Worm (Caenorhabditis elegans) whole organism, L1 larva: ENCODE results near the gene F13H10.5.

Source experiments
- C16A3.4 ChIP-seq: fragments of 150-350 bp; optimal IDR thresholded peaks from 2 replicates; lab custom pipeline; 2014; ENCODE audit warnings: missing biosample characterization, missing genetic modification characterization
- F16B12.6 ChIP-seq: fragments of 150-350 bp; optimal IDR thresholded peaks from 2 replicates; lab custom pipeline; 2014; ENCODE audit warnings: missing biosample characterization, missing genetic modification characterization
- Y116A8C.19 ChIP-seq: sonication (generic microtip); optimal IDR thresholded peaks from 2 replicates; lab custom pipeline; 2016; ENCODE audit warnings: missing compliant biosample characterization, missing genetic modification characterization, borderline replicate concordance
- aha-1 ChIP-seq: fragments of 150-350 bp; optimal IDR thresholded peaks from 2 replicates; lab custom pipeline; 2014; ENCODE audit warnings: missing biosample characterization, missing genetic modification characterization
- aly-2 ChIP-seq: fragments of 150-350 bp; optimal IDR thresholded peaks from 2 replicates; lab custom pipeline; 2014; ENCODE audit warnings: missing biosample characterization, missing genetic modification characterization
- blmp-1 ChIP-seq: fragments of 150-350 bp; optimal IDR thresholded peaks from 2 replicates; lab custom pipeline; 2014; ENCODE audit warnings: missing biosample characterization, missing genetic modification characterization
- ceh-82 ChIP-seq, 3 experiments: fragments of 150-350 bp in 1 of 3; sonication (generic microtip) in 2 of 3; optimal IDR thresholded peaks; 2 replicates each; lab custom pipeline; 2014 to 2017; ENCODE audit warnings: missing biosample characterization in 3 of 3, missing genetic modification characterization in 3 of 3
- ceh-90 ChIP-seq: sonication (generic microtip); optimal IDR thresholded peaks from 2 replicates; lab custom pipeline; 2016; ENCODE audit warnings: missing genetic modification characterization, missing compliant biosample characterization
- dsc-1 ChIP-seq: sonication (generic microtip); optimal IDR thresholded peaks from 2 replicates; lab custom pipeline; 2016; ENCODE audit warnings: mild to moderate bottlenecking, missing genetic modification characterization, missing compliant biosample characterization
- efl-1 ChIP-seq, 4 experiments: fragments of 150-350 bp; optimal IDR thresholded peaks in 3 of 4; peaks in 1 of 4; 1 replicate in 1 of 4; 2 replicates in 3 of 4; lab custom pipeline; 2014; ENCODE audit warnings: missing biosample characterization in 2 of 4, missing genetic modification characterization in 2 of 4, missing genetic modification reagents in 2 of 4
- egl-13 ChIP-seq: sonication (generic microtip); optimal IDR thresholded peaks from 2 replicates; lab custom pipeline; 2016; ENCODE audit warnings: missing genotype, missing genetic modification reagents, missing genetic modification characterization, missing compliant biosample characterization
- elt-2 ChIP-seq: sonication (generic microtip); optimal IDR thresholded peaks from 2 replicates; lab custom pipeline; 2016; ENCODE audit warnings: missing genetic modification characterization, mild to moderate bottlenecking, inconsistent platforms, missing compliant biosample characterization, missing genetic modification reagents
- hlh-17 ChIP-seq: fragments of 200-800 bp; sonication (Bioruptor generic); optimal IDR thresholded peaks from 2 replicates; lab custom pipeline; 2018; ENCODE audit warnings: missing genetic modification characterization, mild to moderate bottlenecking, missing compliant biosample characterization, moderate library complexity, borderline replicate concordance
- hlh-4 ChIP-seq: sonication (generic microtip); optimal IDR thresholded peaks from 2 replicates; lab custom pipeline; 2016; ENCODE audit warnings: mild to moderate bottlenecking, missing genetic modification characterization, missing compliant biosample characterization
- hpl-2 ChIP-seq: fragments of 150-350 bp; optimal IDR thresholded peaks from 2 replicates; lab custom pipeline; 2014; ENCODE audit warnings: missing biosample characterization, missing genetic modification reagents, missing genetic modification characterization
- irx-1 ChIP-seq: sonication (generic microtip); optimal IDR thresholded peaks from 2 replicates; lab custom pipeline; 2016; ENCODE audit warnings: missing genetic modification characterization, missing compliant biosample characterization
- jun-1 ChIP-seq: fragments of 150-350 bp; optimal IDR thresholded peaks from 2 replicates; lab custom pipeline; 2014; ENCODE audit warnings: missing biosample characterization, missing genetic modification reagents, missing genetic modification characterization
- lin-35 ChIP-seq, 2 experiments: fragments of 150-350 bp; optimal IDR thresholded peaks; 2 replicates each; lab custom pipeline; 2014; ENCODE audit warnings: missing biosample characterization in 2 of 2, missing genetic modification characterization in 2 of 2, missing genetic modification reagents in 2 of 2
- lir-3 ChIP-seq: sonication (generic microtip); optimal IDR thresholded peaks from 2 replicates; lab custom pipeline; 2016; ENCODE audit warnings: mild to moderate bottlenecking, missing genetic modification characterization, moderate library complexity, missing compliant biosample characterization; ENCODE audit not compliant: poor library complexity
- lsy-2 ChIP-seq, 2 experiments: fragments of 150-350 bp; optimal IDR thresholded peaks; 2 replicates each; lab custom pipeline; 2014; ENCODE audit warnings: missing biosample characterization in 2 of 2, missing genetic modification characterization in 2 of 2
- mab-9 ChIP-seq: fragments of 200-800 bp; sonication (Bioruptor generic); IDR thresholded peaks from 2 replicates; pipeline ENCODE4 v1.3.6; 2022; ENCODE audit warnings: missing genetic modification reagents, missing genetic modification characterization, missing compliant biosample characterization
- mdl-1 ChIP-seq, 2 experiments: fragments of 150-350 bp; optimal IDR thresholded peaks; 2 replicates each; lab custom pipeline; 2014 to 2017; ENCODE audit warnings: missing biosample characterization in 2 of 2, missing genetic modification characterization in 2 of 2, inconsistent platforms in 1 of 2
- mep-1 ChIP-seq: fragments of 150-350 bp; optimal IDR thresholded peaks from 2 replicates; lab custom pipeline; 2014; ENCODE audit warnings: missing biosample characterization, missing genetic modification characterization
- nhr-12 ChIP-seq: sonication (generic microtip); optimal IDR thresholded peaks from 2 replicates; lab custom pipeline; 2017; ENCODE audit warnings: missing biosample characterization, missing genetic modification characterization
- nhr-20 ChIP-seq: sonication (generic microtip); optimal IDR thresholded peaks from 2 replicates; lab custom pipeline; 2016; ENCODE audit warnings: mild to moderate bottlenecking, missing genetic modification characterization, missing compliant biosample characterization
- nhr-237 ChIP-seq: fragments of 150-350 bp; optimal IDR thresholded peaks from 2 replicates; lab custom pipeline; 2014; ENCODE audit warnings: missing biosample characterization, missing genetic modification characterization
- nhr-71 ChIP-seq: sonication (generic microtip); optimal IDR thresholded peaks from 2 replicates; lab custom pipeline; 2016; ENCODE audit warnings: mild to moderate bottlenecking, missing genetic modification characterization, moderate library complexity, missing compliant biosample characterization
- nhr-84 ChIP-seq: sonication (generic microtip); optimal IDR thresholded peaks from 2 replicates; lab custom pipeline; 2017; ENCODE audit warnings: missing biosample characterization, missing genetic modification characterization
- nhr-85 ChIP-seq: sonication (generic microtip); peaks from one replicate; lab custom pipeline; 2016; ENCODE audit warnings: missing genetic modification characterization, inconsistent platforms, missing compliant biosample characterization
- nhr-90 ChIP-seq: sonication (generic microtip); optimal IDR thresholded peaks from 2 replicates; lab custom pipeline; 2016; ENCODE audit warnings: mild to moderate bottlenecking, missing genetic modification characterization, missing compliant biosample characterization; ENCODE audit not compliant: poor library complexity
- pax-3 ChIP-seq: fragments of 200-800 bp; sonication (Bioruptor generic); optimal IDR thresholded peaks from 2 replicates; lab custom pipeline; 2018; ENCODE audit warnings: mild to moderate bottlenecking, missing genetic modification characterization, moderate library complexity, missing compliant biosample characterization
- rnt-1 ChIP-seq: sonication (generic microtip); optimal IDR thresholded peaks from 2 replicates; lab custom pipeline; 2016; ENCODE audit warnings: mild to moderate bottlenecking, missing genetic modification characterization, moderate library complexity, missing compliant biosample characterization
- snpc-4 ChIP-seq: fragments of 150-350 bp; optimal IDR thresholded peaks from 2 replicates; lab custom pipeline; 2014; ENCODE audit warnings: missing biosample characterization, missing genetic modification characterization
- swsn-7 ChIP-seq: sonication (generic microtip); optimal IDR thresholded peaks from 2 replicates; lab custom pipeline; 2016; ENCODE audit warnings: missing genetic modification characterization, missing compliant biosample characterization
- tlp-1 ChIP-seq: fragments of 150-350 bp; optimal IDR thresholded peaks from 2 replicates; lab custom pipeline; 2014; ENCODE audit warnings: missing biosample characterization, missing genetic modification characterization
- unc-62 ChIP-seq: fragments of 150-350 bp; optimal IDR thresholded peaks from 2 replicates; lab custom pipeline; 2014; ENCODE audit warnings: missing biosample characterization, missing genetic modification reagents, missing genetic modification characterization
- unc-86 ChIP-seq: sonication (generic microtip); optimal IDR thresholded peaks from 2 replicates; lab custom pipeline; 2016; ENCODE audit warnings: missing genetic modification characterization, missing compliant biosample characterization
- unc-98 ChIP-seq: fragments of 200-800 bp; sonication (Bioruptor generic); IDR thresholded peaks from 2 replicates; pipeline ENCODE4 v1.3.6; 2022; ENCODE audit warnings: missing genetic modification characterization, missing compliant biosample characterization
- zag-1 ChIP-seq: fragments of 150-350 bp; optimal IDR thresholded peaks from 2 replicates; lab custom pipeline; 2014; ENCODE audit warnings: missing biosample characterization, missing genetic modification characterization
- zip-4 ChIP-seq: fragments of 200-800 bp; sonication (Bioruptor generic); optimal IDR thresholded peaks from 2 replicates; lab custom pipeline; 2018; ENCODE audit warnings: mild to moderate bottlenecking, missing genetic modification characterization, moderate library complexity, missing compliant biosample characterization
- ztf-4 ChIP-seq: fragments of 150-350 bp; optimal IDR thresholded peaks from 2 replicates; lab custom pipeline; 2014; ENCODE audit warnings: missing biosample characterization, missing genetic modification characterization

F13H10.5 gene

ce11 chrIV:11037118-11037719, 46.4 kb downstream of the F13H10.5 start:
- TF ChIP-seq zag-1 (tag; lab: Kevin White, UChicago), result peak; percentile 76
- TF ChIP-seq lin-35 (GFP tag; optimal IDR thresholded peaks at IDR 0.05; lab: Kevin White, UChicago), result no peak
- TF ChIP-seq unc-86 (tag; lab: Kevin White, UChicago), result no peak
- no peak for TF ChIP-seq swsn-7 (tag; lab: Kevin White, UChicago)
- peak; percentile 9 for TF ChIP-seq nhr-71
- no peak for TF ChIP-seq C16A3.4
- TF ChIP-seq mdl-1 (tag; optimal IDR thresholded peaks at IDR 0.05; lab: Kevin White, UChicago), result no peak
- no peak for TF ChIP-seq F16B12.6 (tag; lab: Kevin White, UChicago)
- no peak for TF ChIP-seq efl-1 (optimal IDR thresholded peaks at IDR 0.05; lab: Kevin White, UChicago)
- TF ChIP-seq efl-1 (GFP tag; optimal IDR thresholded peaks at IDR 0.05 in 1 of 2; lab: Kevin White, UChicago), result peak in 1 of 2 experiments; percentile 32
- no peak for TF ChIP-seq egl-13 (tag; lab: Kevin White, UChicago)
- no peak for TF ChIP-seq snpc-4 (tag; lab: Kevin White, UChicago)
- no peak for TF ChIP-seq irx-1 (tag; lab: Kevin White, UChicago)
- peak; percentile 17 for TF ChIP-seq nhr-90
- no peak for TF ChIP-seq blmp-1
- no peak for TF ChIP-seq ztf-4 (tag; lab: Kevin White, UChicago)
- no peak for TF ChIP-seq nhr-84 (tag; lab: Kevin White, UChicago)
- no peak for TF ChIP-seq aha-1
- TF ChIP-seq aly-2 (tag; lab: Kevin White, UChicago), result no peak
- peak; percentile 12 for TF ChIP-seq elt-2 (tag; lab: Kevin White, UChicago)

- TF ChIP-seq rnt-1 (tag; lab: Kevin White, UChicago) (no peak), nhr-20 (no peak), dsc-1 (tag; lab: Kevin White, UChicago) (no peak), blmp-1 (no peak), unc-62 (no peak), hpl-2 (GFP tag; lab: Kevin White, UChicago) (no peak), hlh-17 (no peak), elt-2 (tag; lab: Kevin White, UChicago) (no peak), zip-4 (GFP tag; lab: Kevin White, UChicago) (no peak), unc-98 (GFP tag; lab: Robert Waterston, UW) (no peak), mep-1 (no peak), Y116A8C.19 (tag; lab: Kevin White, UChicago) (no peak), mab-9 (GFP tag; lab: Robert Waterston, UW) (no peak), pax-3 (tag; lab: Kevin White, UChicago) (no peak), tlp-1 (no peak), ceh-90 (tag; lab: Kevin White, UChicago) (no peak), jun-1 (tag; lab: Kevin White, UChicago) (no peak), aha-1 (no peak), ceh-82 (tag; optimal IDR thresholded peaks at IDR 0.05; lab: Kevin White, UChicago) (no peak), hlh-4 (tag; lab: Kevin White, UChicago) (no peak)
These were observed 47.4 kb downstream of the F13H10.5 start for ce11 chrIV:11038218-11038617.

ce11 chrIV:11038618-11038664, 47.6 kb downstream of the F13H10.5 start, which contains the start of gene kdin-1:
kdin-1 (plus strand) TSS chrIV:11038655.
- no peak for TF ChIP-seq swsn-7 (tag; lab: Kevin White, UChicago)
- no peak for TF ChIP-seq ceh-82 (tag; optimal IDR thresholded peaks at IDR 0.05; lab: Kevin White, UChicago)
- no peak for TF ChIP-seq unc-98 (GFP tag; lab: Robert Waterston, UW)
- no peak for TF ChIP-seq lsy-2 (tag; optimal IDR thresholded peaks at IDR 0.05; lab: Kevin White, UChicago)
- no peak for TF ChIP-seq lir-3 (tag; lab: Kevin White, UChicago)
- no peak for TF ChIP-seq hlh-4 (tag; lab: Kevin White, UChicago)
- no peak for TF ChIP-seq hpl-2 (GFP tag; lab: Kevin White, UChicago)
- no peak for TF ChIP-seq hlh-17
- TF ChIP-seq nhr-12, result no peak
- no peak for TF ChIP-seq elt-2 (tag; lab: Kevin White, UChicago)
- no peak for TF ChIP-seq mep-1
- no peak for TF ChIP-seq nhr-85 (tag; lab: Kevin White, UChicago)
- TF ChIP-seq aly-2 (tag; lab: Kevin White, UChicago), result no peak
- no peak for TF ChIP-seq nhr-237 (tag; lab: Kevin White, UChicago)
